Fruit fly (Drosophila melanogaster) S2 (cell line): Measurements from ENCODE around the gene CG16985.

Experiments used
- CG8478 ChIP-seq: fragments of >200 bp; optimal IDR thresholded peaks from 2 replicates; lab custom pipeline; 2018
- CTCF ChIP-seq, 2 experiments: fragments of >200 bp; optimal IDR thresholded peaks; 2 replicates each; lab custom pipeline; 2018

dm6 chr3L:2590764-2591309, 8.3 kb upstream of the CG16985 start:
- TF ChIP-seq CG8478 (no peak), CTCF (optimal IDR thresholded peaks at IDR 0.05; lab: Kevin White, UChicago) (no peak)
